Fruit fly (Drosophila melanogaster) S2 (cell line): ENCODE measurements around the gene Ire1.

Experiments used
- CG8478 ChIP-seq: fragments of >200 bp; optimal IDR thresholded peaks from 2 replicates; lab custom pipeline; 2018
- CTCF ChIP-seq, 2 experiments: fragments of >200 bp; optimal IDR thresholded peaks; 2 replicates each; lab custom pipeline; 2018

dm6 chr3R:19877427-19878076, 16.5 kb upstream of the Ire1 start, which contains the start of the genes CG17186 and Arc42:
- no peak for TF ChIP-seq CG8478 (lab: Kevin White, UChicago)
- no peak for TF ChIP-seq CTCF (optimal IDR thresholded peaks at IDR 0.05; lab: Kevin White, UChicago)
